Worm (Caenorhabditis elegans): ENCODE data around the gene grl-31.

- TF ChIP-seq W03F9.2 (tag; optimal IDR thresholded peaks at IDR 0.05) (no peak), dao-5 (tag; optimal IDR thresholded peaks at IDR 0.05) (no peak)
Measured at ce11 chrV:3538307-3538706, 19.3 kb downstream of the grl-31 start, which contains the start of gene nhr-93.
